Worm (Caenorhabditis elegans) whole organism, young adult: ENCODE data around the gene pas-2.

Source experiments
- Y56A3A.18 ChIP-seq: fragments of 200-800 bp; sonication (Bioruptor generic); IDR thresholded peaks from 2 replicates; pipeline ENCODE4 v1.3.6; 2022; ENCODE audit warnings: missing genetic modification reagents, missing genetic modification characterization, missing compliant biosample characterization
- bed-1 ChIP-seq: fragments of 200-800 bp; sonication (Bioruptor generic); IDR thresholded peaks from 2 replicates; pipeline ENCODE4 v1.3.6; 2022; ENCODE audit warnings: missing genetic modification reagents, missing genetic modification characterization, missing compliant biosample characterization
- dpl-1 ChIP-seq: fragments of 150-350 bp; optimal IDR thresholded peaks from 2 replicates; lab custom pipeline; 2014; ENCODE audit warnings: missing biosample characterization, missing genetic modification reagents, missing genetic modification characterization
- gei-17 ChIP-seq: fragments of 200-800 bp; sonication (Bioruptor generic); optimal IDR thresholded peaks from 2 replicates; lab custom pipeline; 2018; ENCODE audit warnings: mild to moderate bottlenecking, missing genetic modification characterization, missing compliant biosample characterization

DNA sequence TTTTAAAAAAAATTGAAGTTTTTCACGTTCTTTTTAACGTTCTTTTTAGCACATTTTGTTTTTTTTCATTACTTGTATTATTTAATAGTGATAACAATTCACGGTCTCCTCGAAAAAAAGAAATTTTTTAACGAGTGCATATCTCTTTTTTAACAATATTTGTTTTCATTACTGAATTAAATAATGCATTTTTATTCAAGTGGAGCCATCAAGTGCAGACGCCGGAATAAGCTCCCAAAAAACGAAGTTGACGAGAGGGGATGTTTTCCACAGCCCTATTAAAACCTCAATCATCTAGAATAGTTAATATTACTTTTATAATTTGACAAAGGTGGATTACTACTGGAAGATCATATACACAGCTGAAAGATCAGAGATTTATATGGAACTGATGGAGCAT, 13.5 kb upstream of the pas-2 start, which contains the start of gene irld-6:
- no peak for TF ChIP-seq Y56A3A.18 (GFP tag; lab: Robert Waterston, UW)
- TF ChIP-seq dpl-1: no peak
- TF ChIP-seq bed-1 (GFP tag; lab: Robert Waterston, UW): no peak
- no peak for TF ChIP-seq gei-17 (GFP tag; lab: Kevin White, UChicago)
